Worm (Caenorhabditis elegans) whole organism, L1 larva: Measurements from ENCODE around the gene H10D18.5.
A peak's percentile ranks its signal among the peaks of the same experiment; 100 is the strongest.

Source experiments
- C16A3.4 ChIP-seq: fragments of 150-350 bp; optimal IDR thresholded peaks from 2 replicates; lab custom pipeline; 2014; ENCODE audit warnings: missing biosample characterization, missing genetic modification characterization
- F16B12.6 ChIP-seq: fragments of 150-350 bp; optimal IDR thresholded peaks from 2 replicates; lab custom pipeline; 2014; ENCODE audit warnings: missing biosample characterization, missing genetic modification characterization
- aly-2 ChIP-seq: fragments of 150-350 bp; optimal IDR thresholded peaks from 2 replicates; lab custom pipeline; 2014; ENCODE audit warnings: missing biosample characterization, missing genetic modification characterization
- ama-1 ChIP-seq: fragments of 150-350 bp; optimal IDR thresholded peaks from 2 replicates; lab custom pipeline; 2014
- ceh-63 ChIP-seq: fragments of 200-800 bp; sonication (Bioruptor generic); optimal IDR thresholded peaks from 2 replicates; lab custom pipeline; 2018; ENCODE audit warnings: mild to moderate bottlenecking, missing genetic modification characterization, missing compliant biosample characterization
- ceh-88 ChIP-seq: fragments of 200-800 bp; sonication (Bioruptor generic); IDR thresholded peaks from 2 replicates; pipeline ENCODE4 v1.3.6; 2022; ENCODE audit warnings: missing genetic modification characterization, missing compliant biosample characterization
- ceh-90 ChIP-seq: sonication (generic microtip); optimal IDR thresholded peaks from 2 replicates; lab custom pipeline; 2016; ENCODE audit warnings: missing genetic modification characterization, missing compliant biosample characterization
- ces-1 ChIP-seq: fragments of 150-350 bp; optimal IDR thresholded peaks from 2 replicates; lab custom pipeline; 2014; ENCODE audit warnings: missing biosample characterization, missing genetic modification reagents, missing genetic modification characterization
- dsc-1 ChIP-seq: sonication (generic microtip); optimal IDR thresholded peaks from 2 replicates; lab custom pipeline; 2016; ENCODE audit warnings: mild to moderate bottlenecking, missing genetic modification characterization, missing compliant biosample characterization
- efl-1 ChIP-seq, 4 experiments: fragments of 150-350 bp; optimal IDR thresholded peaks in 3 of 4; peaks in 1 of 4; 1 replicate in 1 of 4; 2 replicates in 3 of 4; lab custom pipeline; 2014; ENCODE audit warnings: missing biosample characterization in 2 of 4, missing genetic modification characterization in 2 of 4, missing genetic modification reagents in 2 of 4
- egl-13 ChIP-seq: sonication (generic microtip); optimal IDR thresholded peaks from 2 replicates; lab custom pipeline; 2016; ENCODE audit warnings: missing genotype, missing genetic modification reagents, missing genetic modification characterization, missing compliant biosample characterization
- egl-27 ChIP-seq, 2 experiments: fragments of 150-350 bp in 1 of 2; sonication (generic microtip); optimal IDR thresholded peaks; 3 replicates each; lab custom pipeline; 2017 to 2018; ENCODE audit warnings: missing biosample characterization in 2 of 2, missing genetic modification characterization in 2 of 2, missing genetic modification reagents in 2 of 2
- elt-3 ChIP-seq, 6 experiments: fragments of 150-350 bp in 1 of 6; sonication (generic microtip); optimal IDR thresholded peaks; 2 replicates each; lab custom pipeline; 2017 to 2018; ENCODE audit warnings: missing biosample characterization in 6 of 6, missing genetic modification characterization in 6 of 6, inconsistent platforms in 1 of 6
- ets-5 ChIP-seq: fragments of 200-800 bp; sonication (Bioruptor generic); IDR thresholded peaks from 2 replicates; pipeline ENCODE4 v1.3.6; 2022; ENCODE audit warnings: missing genetic modification characterization, missing compliant biosample characterization
- fkh-4 ChIP-seq: sonication (generic microtip); optimal IDR thresholded peaks from 2 replicates; lab custom pipeline; 2016; ENCODE audit warnings: missing compliant biosample characterization, missing genetic modification characterization, borderline replicate concordance
- fkh-8 ChIP-seq: sonication (generic microtip); optimal IDR thresholded peaks from 2 replicates; lab custom pipeline; 2016; ENCODE audit warnings: mild to moderate bottlenecking, missing genetic modification characterization, missing compliant biosample characterization
- fos-1 ChIP-seq: fragments of 150-350 bp; optimal IDR thresholded peaks from 2 replicates; lab custom pipeline; 2014; ENCODE audit warnings: missing biosample characterization, missing genetic modification characterization
- hlh-17 ChIP-seq: fragments of 200-800 bp; sonication (Bioruptor generic); optimal IDR thresholded peaks from 2 replicates; lab custom pipeline; 2018; ENCODE audit warnings: missing genetic modification characterization, mild to moderate bottlenecking, missing compliant biosample characterization, moderate library complexity, borderline replicate concordance
- hlh-4 ChIP-seq: sonication (generic microtip); optimal IDR thresholded peaks from 2 replicates; lab custom pipeline; 2016; ENCODE audit warnings: mild to moderate bottlenecking, missing genetic modification characterization, missing compliant biosample characterization
- isw-1 ChIP-seq: fragments of 200-800 bp; sonication (Bioruptor generic); IDR thresholded peaks from 2 replicates; pipeline ENCODE4 v1.3.6; 2022; ENCODE audit warnings: missing genetic modification characterization, missing compliant biosample characterization
- lin-13 ChIP-seq: fragments of 150-350 bp; optimal IDR thresholded peaks from 2 replicates; lab custom pipeline; 2014; ENCODE audit warnings: missing biosample characterization, missing genetic modification reagents, missing genetic modification characterization
- lin-14 ChIP-seq: fragments of 200-800 bp; sonication (Bioruptor generic); optimal IDR thresholded peaks from 2 replicates; lab custom pipeline; 2018; ENCODE audit warnings: mild to moderate bottlenecking, missing genetic modification characterization, moderate library complexity, missing compliant biosample characterization
- lin-15B ChIP-seq: fragments of 150-350 bp; sonication (generic microtip); optimal IDR thresholded peaks from 3 replicates; lab custom pipeline; 2014; ENCODE audit warnings: missing biosample characterization, missing genetic modification characterization
- lsy-2 ChIP-seq, 2 experiments: fragments of 150-350 bp; optimal IDR thresholded peaks; 2 replicates each; lab custom pipeline; 2014; ENCODE audit warnings: missing biosample characterization in 2 of 2, missing genetic modification characterization in 2 of 2
- mab-9 ChIP-seq: fragments of 200-800 bp; sonication (Bioruptor generic); IDR thresholded peaks from 2 replicates; pipeline ENCODE4 v1.3.6; 2022; ENCODE audit warnings: missing genetic modification reagents, missing genetic modification characterization, missing compliant biosample characterization
- mdl-1 ChIP-seq, 2 experiments: fragments of 150-350 bp; optimal IDR thresholded peaks; 2 replicates each; lab custom pipeline; 2014 to 2017; ENCODE audit warnings: missing biosample characterization in 2 of 2, missing genetic modification characterization in 2 of 2, inconsistent platforms in 1 of 2
- mef-2 ChIP-seq: fragments of 150-350 bp; optimal IDR thresholded peaks from 2 replicates; lab custom pipeline; 2014; ENCODE audit warnings: missing biosample characterization, missing genetic modification characterization
- nhr-11 ChIP-seq: fragments of 150-350 bp; optimal IDR thresholded peaks from 2 replicates; lab custom pipeline; 2014; ENCODE audit warnings: missing biosample characterization, missing genetic modification characterization
- nhr-12 ChIP-seq: sonication (generic microtip); optimal IDR thresholded peaks from 2 replicates; lab custom pipeline; 2017; ENCODE audit warnings: missing biosample characterization, missing genetic modification characterization
- nhr-20 ChIP-seq: sonication (generic microtip); optimal IDR thresholded peaks from 2 replicates; lab custom pipeline; 2016; ENCODE audit warnings: mild to moderate bottlenecking, missing genetic modification characterization, missing compliant biosample characterization
- nhr-47 ChIP-seq: sonication (generic microtip); optimal IDR thresholded peaks from 2 replicates; lab custom pipeline; 2016; ENCODE audit warnings: mild to moderate bottlenecking, missing genetic modification characterization, moderate library complexity, missing compliant biosample characterization
- nhr-71 ChIP-seq: sonication (generic microtip); optimal IDR thresholded peaks from 2 replicates; lab custom pipeline; 2016; ENCODE audit warnings: mild to moderate bottlenecking, missing genetic modification characterization, moderate library complexity, missing compliant biosample characterization
- nhr-84 ChIP-seq: sonication (generic microtip); optimal IDR thresholded peaks from 2 replicates; lab custom pipeline; 2017; ENCODE audit warnings: missing biosample characterization, missing genetic modification characterization
- nhr-85 ChIP-seq: sonication (generic microtip); peaks from one replicate; lab custom pipeline; 2016; ENCODE audit warnings: missing genetic modification characterization, inconsistent platforms, missing compliant biosample characterization
- pag-3 ChIP-seq: sonication (generic microtip); optimal IDR thresholded peaks from 2 replicates; lab custom pipeline; 2017; ENCODE audit warnings: missing genetic modification characterization, mild to moderate bottlenecking, missing compliant biosample characterization, antibody characterized with exemption, borderline replicate concordance; ENCODE audit not compliant: insufficient read depth
- pax-3 ChIP-seq: fragments of 200-800 bp; sonication (Bioruptor generic); optimal IDR thresholded peaks from 2 replicates; lab custom pipeline; 2018; ENCODE audit warnings: mild to moderate bottlenecking, missing genetic modification characterization, moderate library complexity, missing compliant biosample characterization
- pqm-1 ChIP-seq: sonication (generic microtip); optimal IDR thresholded peaks from 3 replicates; lab custom pipeline; 2017; ENCODE audit warnings: missing biosample characterization, missing genetic modification characterization
- rnt-1 ChIP-seq: sonication (generic microtip); optimal IDR thresholded peaks from 2 replicates; lab custom pipeline; 2016; ENCODE audit warnings: mild to moderate bottlenecking, missing genetic modification characterization, moderate library complexity, missing compliant biosample characterization
- snu-23 ChIP-seq: sonication (generic microtip); optimal IDR thresholded peaks from 2 replicates; lab custom pipeline; 2016; ENCODE audit warnings: missing genetic modification characterization, missing compliant biosample characterization
- sptf-1 ChIP-seq: fragments of 150-350 bp; optimal IDR thresholded peaks from 2 replicates; lab custom pipeline; 2014; ENCODE audit warnings: missing biosample characterization, missing genetic modification characterization
- swsn-7 ChIP-seq: sonication (generic microtip); optimal IDR thresholded peaks from 2 replicates; lab custom pipeline; 2016; ENCODE audit warnings: missing genetic modification characterization, missing compliant biosample characterization
- tlp-1 ChIP-seq: fragments of 150-350 bp; optimal IDR thresholded peaks from 2 replicates; lab custom pipeline; 2014; ENCODE audit warnings: missing biosample characterization, missing genetic modification characterization
- unc-130 ChIP-seq: fragments of 150-350 bp; optimal IDR thresholded peaks from 2 replicates; lab custom pipeline; 2017; ENCODE audit warnings: missing biosample characterization, missing genetic modification characterization, inconsistent platforms
- unc-86 ChIP-seq: sonication (generic microtip); optimal IDR thresholded peaks from 2 replicates; lab custom pipeline; 2016; ENCODE audit warnings: missing genetic modification characterization, missing compliant biosample characterization
- zip-4 ChIP-seq: fragments of 200-800 bp; sonication (Bioruptor generic); optimal IDR thresholded peaks from 2 replicates; lab custom pipeline; 2018; ENCODE audit warnings: mild to moderate bottlenecking, missing genetic modification characterization, moderate library complexity, missing compliant biosample characterization
- ztf-11 ChIP-seq, 2 experiments: sonication (generic microtip); optimal IDR thresholded peaks; 2 replicates each; lab custom pipeline; 2016 to 2017; ENCODE audit warnings: missing genetic modification characterization in 2 of 2, missing biosample characterization in 1 of 2, missing compliant biosample characterization in 1 of 2

The H10D18.5 gene

DNA sequence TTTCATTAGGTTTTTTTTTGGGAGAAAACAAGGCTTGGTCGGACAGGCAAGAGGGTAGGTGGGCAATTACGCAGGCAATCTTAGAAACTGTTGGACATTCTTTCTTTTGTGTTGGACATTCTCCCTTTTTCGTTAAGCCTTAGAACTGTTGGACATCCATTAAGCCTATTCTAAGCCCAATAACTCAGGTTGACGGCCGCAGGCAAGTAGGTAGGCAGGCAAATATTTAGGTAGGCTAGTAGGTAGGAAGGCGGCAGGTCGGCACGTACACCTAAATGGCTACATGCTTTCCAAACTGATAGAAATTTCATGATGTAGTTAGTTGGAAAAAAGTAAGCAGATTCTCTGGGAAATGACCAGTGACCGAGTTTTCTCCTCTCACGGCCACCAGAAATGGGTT, 587 bp upstream of the H10D18.5 start:
- TF ChIP-seq ceh-88 (GFP tag; lab: Robert Waterston, UW) (no peak), ztf-11 (tag; optimal IDR thresholded peaks at IDR 0.05; lab: Kevin White, UChicago) (no peak), nhr-20 (tag; lab: Kevin White, UChicago) (no peak), lin-13 (GFP tag; lab: Kevin White, UChicago) (no peak), fos-1 (tag; lab: Kevin White, UChicago) (no peak), tlp-1 (tag; lab: Kevin White, UChicago) (no peak), swsn-7 (tag; lab: Kevin White, UChicago) (no peak), egl-27 (tag; optimal IDR thresholded peaks at IDR 0.05; lab: Kevin White, UChicago) (no peak), C16A3.4 (no peak), pax-3 (tag; lab: Kevin White, UChicago) (no peak), hlh-4 (tag; lab: Kevin White, UChicago) (no peak), F16B12.6 (tag; lab: Kevin White, UChicago) (no peak), snu-23 (GFP tag; lab: Kevin White, UChicago) (no peak), dsc-1 (tag; lab: Kevin White, UChicago) (no peak), isw-1 (GFP tag; lab: Robert Waterston, UW) (no peak), rnt-1 (tag; lab: Kevin White, UChicago) (no peak), fkh-8 (tag; lab: Kevin White, UChicago) (no peak), ets-5 (GFP tag; lab: Robert Waterston, UW) (no peak), sptf-1 (tag; lab: Kevin White, UChicago) (no peak), pqm-1 (tag; lab: Kevin White, UChicago) (no peak)

DNA sequence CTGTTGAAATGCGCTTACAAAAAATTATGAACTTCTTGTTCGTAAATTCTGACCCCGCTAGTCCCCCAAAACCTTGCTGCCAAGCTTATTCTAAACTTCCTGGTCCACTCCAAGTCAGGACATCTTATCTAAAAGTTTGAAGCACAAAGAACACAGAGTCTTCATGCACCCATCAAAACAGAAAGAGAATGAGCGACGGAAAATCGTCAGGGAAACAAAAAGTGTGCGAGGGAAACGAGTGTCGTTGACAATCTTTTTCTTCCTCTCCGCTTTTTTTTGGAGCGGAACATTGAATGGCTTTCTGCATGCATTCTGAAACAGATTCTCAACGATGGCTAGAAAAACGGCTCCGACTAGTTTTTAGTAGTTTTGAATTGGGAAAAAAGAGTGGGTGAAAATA, 6.3 kb downstream of the H10D18.5 start:
- TF ChIP-seq mdl-1 (tag; optimal IDR thresholded peaks at IDR 0.05; lab: Kevin White, UChicago) (no peak), nhr-12 (no peak), zip-4 (no peak), ceh-88 (GFP tag; lab: Robert Waterston, UW) (no peak), ama-1 (lab: Kevin White, UChicago) (no peak), ceh-63 (GFP tag; lab: Kevin White, UChicago) (no peak), elt-3 (tag; optimal IDR thresholded peaks at IDR 0.05; lab: Kevin White, UChicago) (no peak), lin-15B (tag; lab: Kevin White, UChicago) (no peak)
- TF ChIP-seq, all 84 proteins: peak for 0

DNA sequence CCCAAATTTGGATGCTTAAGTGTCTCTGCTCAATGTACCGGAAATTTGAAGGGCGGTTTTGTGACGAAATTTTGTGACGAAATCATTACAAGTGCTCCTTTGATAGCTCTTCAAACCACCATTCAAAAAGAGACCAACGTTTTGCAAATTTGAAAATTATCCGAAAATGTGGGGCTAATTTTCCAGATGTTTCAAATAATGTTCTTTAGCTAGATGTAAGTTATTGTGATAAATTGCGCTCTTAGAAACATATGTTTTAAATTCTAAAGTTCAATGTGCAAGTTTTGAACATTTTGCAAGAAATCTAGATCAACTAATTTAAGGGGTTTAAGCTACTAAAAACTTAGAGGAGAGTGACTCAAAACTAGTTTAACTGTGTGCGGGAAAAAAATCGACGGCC, 10.6 kb downstream of the H10D18.5 start:
- peak; percentile 88 for TF ChIP-seq fkh-4 (tag; lab: Kevin White, UChicago)
- TF ChIP-seq ces-1 (GFP tag; lab: Kevin White, UChicago), result no peak
- TF ChIP-seq dsc-1 (tag; lab: Kevin White, UChicago), result peak; percentile 91
- TF ChIP-seq nhr-84 (tag; lab: Kevin White, UChicago), result no peak
- no peak for TF ChIP-seq nhr-11 (tag; lab: Kevin White, UChicago)
- peak; percentile 15 for TF ChIP-seq nhr-85 (tag; lab: Kevin White, UChicago)
- no peak for TF ChIP-seq lin-14

DNA sequence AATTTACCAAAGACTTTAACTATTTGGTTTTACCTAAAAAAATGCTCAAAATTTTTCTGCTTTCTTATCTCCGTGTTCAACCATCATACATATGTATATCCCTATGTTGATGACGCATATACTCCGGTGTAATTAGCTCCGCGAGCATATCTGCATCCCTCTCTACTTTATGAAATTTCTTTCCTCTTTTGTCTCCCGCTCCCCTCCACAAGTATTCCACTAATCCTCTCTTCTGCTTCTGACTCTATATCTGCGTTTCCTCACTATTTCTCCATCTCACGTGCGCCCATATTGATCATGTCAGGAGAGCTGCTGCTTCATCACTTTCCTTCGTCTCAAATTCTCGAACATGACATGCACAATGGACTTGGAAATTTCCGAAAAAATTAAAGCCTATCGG, 16.6 kb downstream of the H10D18.5 start, which contains the start of gene H10D18.1:
Gene H10D18.1, plus strand, starts transcription at position 277 of the 400 bp plus-strand sequence.
- TF ChIP-seq lin-14, result peak; percentile 67
- no peak for TF ChIP-seq efl-1 (optimal IDR thresholded peaks at IDR 0.05; lab: Kevin White, UChicago)
- TF ChIP-seq efl-1 (GFP tag; optimal IDR thresholded peaks at IDR 0.05 in 1 of 2; lab: Kevin White, UChicago), result no peak
- TF ChIP-seq ceh-90 (tag; lab: Kevin White, UChicago), result no peak
- no peak for TF ChIP-seq hlh-17
- peak; percentile 77 for TF ChIP-seq dsc-1 (tag; lab: Kevin White, UChicago)
- no peak for TF ChIP-seq lin-13 (GFP tag; lab: Kevin White, UChicago)
- no peak for TF ChIP-seq mab-9
- TF ChIP-seq pag-3 (tag; lab: Kevin White, UChicago), result no peak
- peak; percentile 7 for TF ChIP-seq snu-23 (GFP tag; lab: Kevin White, UChicago)
- no peak for TF ChIP-seq egl-27 (tag; optimal IDR thresholded peaks at IDR 0.05; lab: Kevin White, UChicago)
- TF ChIP-seq fkh-8 (tag; lab: Kevin White, UChicago), result peak; percentile 83
- TF ChIP-seq nhr-71, result peak; percentile 51
- TF ChIP-seq aly-2 (tag; lab: Kevin White, UChicago), result no peak
- no peak for TF ChIP-seq ets-5 (GFP tag; lab: Robert Waterston, UW)
- peak; percentile 5 for TF ChIP-seq fos-1 (tag; lab: Kevin White, UChicago)
- no peak for TF ChIP-seq mef-2 (tag; lab: Kevin White, UChicago)
- TF ChIP-seq lsy-2 (tag; optimal IDR thresholded peaks at IDR 0.05; lab: Kevin White, UChicago), result no peak
- TF ChIP-seq nhr-20 (tag; lab: Kevin White, UChicago), result no peak
- peak; percentile 43 for TF ChIP-seq pax-3 (tag; lab: Kevin White, UChicago)
- TF ChIP-seq unc-86 (tag; lab: Kevin White, UChicago), result peak; percentile 20
- peak; percentile 48 for TF ChIP-seq nhr-47
- TF ChIP-seq egl-13 (tag; lab: Kevin White, UChicago), result peak; percentile 43
- no peak for TF ChIP-seq C16A3.4
- no peak for TF ChIP-seq unc-130 (tag; lab: Kevin White, UChicago)
